Fruit fly (Drosophila melanogaster) whole organism, pupa: ENCODE measurements around the gene CG31460.

Experiments
- CG10348 ChIP-seq: fragments of 200-800 bp; sonication (Bioruptor generic); IDR thresholded peaks from 2 replicates; pipeline ENCODE4 v1.3.6; 2022; ENCODE audit warnings: missing biosample characterization, missing genetic modification characterization
- CG12605 ChIP-seq: fragments of 200-800 bp; sonication (Bioruptor generic); IDR thresholded peaks from 2 replicates; pipeline ENCODE4 v1.3.6; 2022; ENCODE audit warnings: missing biosample characterization, missing genetic modification characterization
- CG13204 ChIP-seq: fragments of 200-800 bp; sonication (Bioruptor generic); optimal IDR thresholded peaks from 2 replicates; lab custom pipeline; 2018; ENCODE audit warnings: missing biosample characterization, mild to moderate bottlenecking, missing genetic modification characterization, moderate library complexity
- CG14655 ChIP-seq: fragments of 200-800 bp; sonication (Bioruptor generic); optimal IDR thresholded peaks from 3 replicates; lab custom pipeline; 2017; ENCODE audit warnings: mild to moderate bottlenecking, missing biosample characterization, missing genetic modification reagents, missing genetic modification characterization
- CG15710 ChIP-seq: fragments of 200-800 bp; sonication (Bioruptor generic); optimal IDR thresholded peaks from 2 replicates; lab custom pipeline; 2018; ENCODE audit warnings: missing biosample characterization, mild to moderate bottlenecking, missing genetic modification characterization, moderate library complexity
- CG17806 ChIP-seq: fragments of 200-800 bp; sonication (Bioruptor generic); optimal IDR thresholded peaks from 2 replicates; lab custom pipeline; 2018; ENCODE audit warnings: missing biosample characterization, mild to moderate bottlenecking, missing genetic modification characterization, moderate library complexity
- CG32121 ChIP-seq: fragments of 200-800 bp; sonication (Bioruptor generic); IDR thresholded peaks from 2 replicates; pipeline ENCODE4 v1.3.6; 2022; ENCODE audit warnings: missing biosample characterization, missing genetic modification characterization
- CG34367 ChIP-seq: fragments of 200-800 bp; sonication (Bioruptor generic); optimal IDR thresholded peaks from 2 replicates; lab custom pipeline; 2018; ENCODE audit warnings: missing biosample characterization, mild to moderate bottlenecking, missing genetic modification characterization
- CG4496 ChIP-seq: fragments of 200-800 bp; sonication (Bioruptor generic); IDR thresholded peaks from 3 replicates; pipeline ENCODE4 v1.3.6; 2022; ENCODE audit warnings: missing biosample characterization, missing genetic modification characterization
- CG8159 ChIP-seq: fragments of 200-800 bp; sonication (Bioruptor generic); optimal IDR thresholded peaks from 3 replicates; lab custom pipeline; 2018; ENCODE audit warnings: missing biosample characterization, mild to moderate bottlenecking, missing genetic modification characterization, moderate library complexity
- CG8301 ChIP-seq: fragments of 200-800 bp; sonication (Bioruptor generic); optimal IDR thresholded peaks from 2 replicates; lab custom pipeline; 2018; ENCODE audit warnings: missing biosample characterization, mild to moderate bottlenecking, missing genetic modification characterization
- CG9948 ChIP-seq: fragments of 200-800 bp; sonication (Bioruptor generic); optimal IDR thresholded peaks from 2 replicates; lab custom pipeline; 2018; ENCODE audit warnings: missing biosample characterization, mild to moderate bottlenecking, missing genetic modification characterization, moderate library complexity
- D1 ChIP-seq: fragments of 200-800 bp; sonication (Bioruptor generic); optimal IDR thresholded peaks from 2 replicates; lab custom pipeline; 2018; ENCODE audit warnings: missing biosample characterization, mild to moderate bottlenecking, missing genetic modification characterization, moderate library complexity
- EcR ChIP-seq: fragments of 200-800 bp; sonication (Bioruptor generic); optimal IDR thresholded peaks from 3 replicates; lab custom pipeline; 2019; ENCODE audit warnings: missing biosample characterization, missing genetic modification characterization, mild to moderate bottlenecking, moderate library complexity, missing genetic modification reagents
- Ets98B ChIP-seq: fragments of 200-800 bp; sonication (Bioruptor generic); IDR thresholded peaks from 2 replicates; pipeline ENCODE4 v1.3.6; 2022; ENCODE audit warnings: missing biosample characterization, missing genetic modification characterization
- Pif1A ChIP-seq: fragments of 200-800 bp; sonication (Bioruptor generic); optimal IDR thresholded peaks from 3 replicates; lab custom pipeline; 2016; ENCODE audit warnings: missing biosample characterization, missing genetic modification characterization
- Pif1B ChIP-seq: fragments of 200-800 bp; sonication (Bioruptor generic); optimal IDR thresholded peaks from 3 replicates; lab custom pipeline; 2016; ENCODE audit warnings: missing biosample characterization, missing genetic modification characterization
- Snoo ChIP-seq: fragments of 200-800 bp; sonication (Bioruptor generic); optimal IDR thresholded peaks from 3 replicates; lab custom pipeline; 2017; ENCODE audit warnings: missing biosample characterization, mild to moderate bottlenecking, missing genetic modification characterization, inconsistent platforms
- fd96Ca ChIP-seq: fragments of 200-800 bp; sonication (Bioruptor generic); IDR thresholded peaks from 3 replicates; pipeline ENCODE4 v1.3.6; 2022; ENCODE audit warnings: missing biosample characterization, missing genetic modification characterization
- gl ChIP-seq: fragments of 200-800 bp; sonication (Bioruptor generic); optimal IDR thresholded peaks from 2 replicates; lab custom pipeline; 2018; ENCODE audit warnings: missing biosample characterization, mild to moderate bottlenecking, missing genetic modification characterization
- rn ChIP-seq: fragments of 200-800 bp; sonication (Bioruptor generic); IDR thresholded peaks from 2 replicates; pipeline ENCODE4 v1.3.6; 2022; ENCODE audit warnings: missing biosample characterization, missing genetic modification characterization

CG31460 gene

DNA sequence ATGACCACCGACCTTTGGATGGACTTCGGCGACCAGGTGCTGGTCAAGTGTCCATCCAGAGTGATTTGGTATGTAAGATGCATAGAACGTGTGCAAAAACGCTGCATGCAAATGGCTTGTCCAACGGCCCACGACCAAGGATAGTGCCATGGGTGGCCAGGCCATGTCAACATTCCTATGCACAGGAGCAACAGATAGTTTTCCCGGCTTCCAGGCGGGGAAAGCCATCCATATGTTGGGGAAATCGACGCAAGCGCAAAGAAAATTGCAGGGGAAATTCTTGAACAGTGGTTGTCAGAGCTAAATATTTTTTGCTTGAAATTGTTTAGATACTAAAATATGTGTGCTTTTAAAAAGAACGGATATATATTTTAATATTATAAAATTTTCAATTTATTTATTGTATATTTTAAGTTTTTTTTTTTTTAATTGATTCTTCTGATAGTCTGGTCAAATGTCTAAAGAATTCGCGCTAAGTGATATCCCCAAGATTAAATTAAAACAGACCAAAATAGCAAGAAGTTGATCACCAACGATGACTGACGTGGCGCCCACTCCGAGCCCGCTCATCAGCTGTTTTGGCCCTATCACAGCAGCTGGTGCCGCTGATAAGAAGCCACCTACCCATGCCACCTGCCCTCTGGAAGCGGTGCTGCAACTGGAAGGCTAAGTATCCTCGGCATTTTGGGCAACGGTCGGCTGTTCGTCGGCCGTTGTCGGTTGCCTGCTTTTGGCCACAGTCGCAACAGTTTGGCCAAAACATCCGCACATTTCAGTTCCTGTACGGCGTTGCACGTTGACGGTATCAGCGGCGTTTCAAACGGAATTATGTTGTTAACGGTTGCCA, 15.2 kb downstream of the CG31460 start, which contains the start of gene 5-HT2B:
TSS of gene 5-HT2B (plus strand) at position 797 of the 847 bp plus-strand sequence.
- TF ChIP-seq fd96Ca (GFP tag; lab: Robert Waterston, UW) (0 out of 3 replicates have a peak, but pooled peaks have one; percentile 20), CG12605 (GFP tag; lab: Robert Waterston, UW) (peak; percentile 38; the same call in 1 of the 2 replicates), gl (tag; lab: Kevin White, UChicago) (no peak), rn (GFP tag; lab: Robert Waterston, UW) (no peak), CG8159 (peak; percentile 61), CG9948 (peak; percentile 45), CG34367 (peak; percentile 5), CG8301 (tag; lab: Kevin White, UChicago) (peak; percentile 8), CG13204 (GFP tag; lab: Kevin White, UChicago) (no peak), CG14655 (GFP tag; lab: Kevin White, UChicago) (peak; percentile 46), Snoo (tag; lab: Kevin White, UChicago) (no peak), CG15710 (tag; lab: Kevin White, UChicago) (peak; percentile 40)

- TF ChIP-seq Pif1B (GFP tag; lab: Kevin White, UChicago) = no peak
- no peak for TF ChIP-seq CG15710 (tag; lab: Kevin White, UChicago)
- no peak for TF ChIP-seq Pif1A (GFP tag; lab: Kevin White, UChicago)
- TF ChIP-seq gl (tag; lab: Kevin White, UChicago) = no peak
- TF ChIP-seq Snoo (tag; lab: Kevin White, UChicago) = no peak
- no peak for TF ChIP-seq CG13204 (GFP tag; lab: Kevin White, UChicago)
- no peak for TF ChIP-seq fd96Ca (GFP tag; lab: Robert Waterston, UW)
- no peak for TF ChIP-seq Ets98B (GFP tag; lab: Robert Waterston, UW)
- no peak for TF ChIP-seq CG10348 (GFP tag; lab: Robert Waterston, UW)
- no peak for TF ChIP-seq CG8301 (tag; lab: Kevin White, UChicago)
- no peak for TF ChIP-seq CG32121
- no peak for TF ChIP-seq D1 (tag; lab: Kevin White, UChicago)
- TF ChIP-seq CG34367 = no peak
- no peak for TF ChIP-seq CG17806 (tag; lab: Kevin White, UChicago)
- no peak for TF ChIP-seq CG8159
- no peak for TF ChIP-seq CG14655 (GFP tag; lab: Kevin White, UChicago)
- no peak for TF ChIP-seq CG9948
- TF ChIP-seq CG4496 (GFP tag; lab: Robert Waterston, UW) = no peak
- no peak for TF ChIP-seq rn (GFP tag; lab: Robert Waterston, UW)
- TF ChIP-seq CG12605 (GFP tag; lab: Robert Waterston, UW) = no peak
Measured at dm6 chr3R:8587859-8588258, 25.4 kb downstream of the CG31460 start.

- TF ChIP-seq CG8159 = no peak
- TF ChIP-seq CG12605 (GFP tag; lab: Robert Waterston, UW) = no peak
- TF ChIP-seq CG13204 (GFP tag; lab: Kevin White, UChicago) = no peak
- no peak for TF ChIP-seq D1 (tag; lab: Kevin White, UChicago)
- TF ChIP-seq CG15710 (tag; lab: Kevin White, UChicago) = no peak
- TF ChIP-seq EcR (GFP tag; lab: Kevin White, UChicago) = no peak
- no peak for TF ChIP-seq fd96Ca (GFP tag; lab: Robert Waterston, UW)
- no peak for TF ChIP-seq CG34367
- TF ChIP-seq CG4496 (GFP tag; lab: Robert Waterston, UW) = no peak
Measured at dm6 chr3R:8596161-8596560, 33.7 kb downstream of the CG31460 start.
